Worm (Caenorhabditis elegans) whole organism, L1 larva: ENCODE measurements around the gene C04A2.15.

Experiments used
- aha-1 ChIP-seq: fragments of 150-350 bp; optimal IDR thresholded peaks from 2 replicates; lab custom pipeline; 2014; ENCODE audit warnings: missing biosample characterization, missing genetic modification characterization
- ceh-8 ChIP-seq: fragments of 200-800 bp; sonication (Bioruptor generic); optimal IDR thresholded peaks from 2 replicates; lab custom pipeline; 2018; ENCODE audit warnings: mild to moderate bottlenecking, missing genetic modification characterization, moderate library complexity, missing compliant biosample characterization
- elt-2 ChIP-seq: sonication (generic microtip); optimal IDR thresholded peaks from 2 replicates; lab custom pipeline; 2016; ENCODE audit warnings: missing genetic modification characterization, mild to moderate bottlenecking, inconsistent platforms, missing compliant biosample characterization, missing genetic modification reagents
- elt-3 ChIP-seq, 6 experiments: fragments of 150-350 bp in 1 of 6; sonication (generic microtip); optimal IDR thresholded peaks; 2 replicates each; lab custom pipeline; 2017 to 2018; ENCODE audit warnings: missing biosample characterization in 6 of 6, missing genetic modification characterization in 6 of 6, inconsistent platforms in 1 of 6
- lin-35 ChIP-seq, 2 experiments: fragments of 150-350 bp; optimal IDR thresholded peaks; 2 replicates each; lab custom pipeline; 2014; ENCODE audit warnings: missing biosample characterization in 2 of 2, missing genetic modification characterization in 2 of 2, missing genetic modification reagents in 2 of 2
- nhr-85 ChIP-seq: sonication (generic microtip); peaks from one replicate; lab custom pipeline; 2016; ENCODE audit warnings: missing genetic modification characterization, inconsistent platforms, missing compliant biosample characterization
- pqm-1 ChIP-seq: sonication (generic microtip); optimal IDR thresholded peaks from 3 replicates; lab custom pipeline; 2017; ENCODE audit warnings: missing biosample characterization, missing genetic modification characterization
- snpc-4 ChIP-seq: fragments of 150-350 bp; optimal IDR thresholded peaks from 2 replicates; lab custom pipeline; 2014; ENCODE audit warnings: missing biosample characterization, missing genetic modification characterization
- unc-62 ChIP-seq: fragments of 150-350 bp; optimal IDR thresholded peaks from 2 replicates; lab custom pipeline; 2014; ENCODE audit warnings: missing biosample characterization, missing genetic modification reagents, missing genetic modification characterization
- zip-4 ChIP-seq: fragments of 200-800 bp; sonication (Bioruptor generic); optimal IDR thresholded peaks from 2 replicates; lab custom pipeline; 2018; ENCODE audit warnings: mild to moderate bottlenecking, missing genetic modification characterization, moderate library complexity, missing compliant biosample characterization
- ztf-4 ChIP-seq: fragments of 150-350 bp; optimal IDR thresholded peaks from 2 replicates; lab custom pipeline; 2014; ENCODE audit warnings: missing biosample characterization, missing genetic modification characterization

DNA sequence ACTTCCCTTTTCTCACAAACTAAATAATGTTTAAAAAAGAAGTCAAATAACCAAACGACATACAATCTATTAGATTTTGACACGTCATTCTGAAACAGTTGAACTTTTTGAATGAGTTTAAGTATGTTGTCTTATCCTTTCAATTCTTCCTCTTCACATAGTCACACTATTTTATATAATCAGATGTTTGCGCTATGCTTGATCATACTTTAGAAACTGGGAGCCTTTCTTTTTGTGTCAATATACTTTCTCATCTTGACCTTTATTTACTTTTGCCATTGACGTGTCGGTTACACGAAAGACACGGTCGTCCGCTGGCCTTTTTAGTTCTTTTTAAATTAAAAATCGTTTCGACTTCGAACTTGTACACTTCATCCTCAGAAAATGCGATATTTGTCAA is at the start of gene C04A2.15:
- TF ChIP-seq unc-62 (GFP tag; lab: Kevin White, UChicago) (no peak), snpc-4 (tag; lab: Kevin White, UChicago) (no peak), pqm-1 (tag; lab: Kevin White, UChicago) (no peak), ceh-8 (GFP tag; lab: Kevin White, UChicago) (no peak), lin-35 (GFP tag; optimal IDR thresholded peaks at IDR 0.05; lab: Kevin White, UChicago) (no peak), zip-4 (GFP tag; lab: Kevin White, UChicago) (no peak), aha-1 (tag; lab: Kevin White, UChicago) (no peak), nhr-85 (tag; lab: Kevin White, UChicago) (no peak), ztf-4 (tag; lab: Kevin White, UChicago) (no peak), elt-2 (tag; lab: Kevin White, UChicago) (no peak), elt-3 (tag; optimal IDR thresholded peaks at IDR 0.05; lab: Kevin White, UChicago) (no peak)
